Fruit fly (Drosophila melanogaster): ENCODE data around the gene mbo.

dm6 chr3R:12681275-12681674 lies 2.4 kb upstream of the mbo start, which contains the start of gene Cyp313a4:
- no peak for TF ChIP-seq CTCF (optimal IDR thresholded peaks at IDR 0.05)
- no peak for TF ChIP-seq CG8478 (optimal IDR thresholded peaks at IDR 0.05)

All from S2 (cell line).